Worm (Caenorhabditis elegans): ENCODE results near the gene sri-65.

The sri-65 gene

DNA sequence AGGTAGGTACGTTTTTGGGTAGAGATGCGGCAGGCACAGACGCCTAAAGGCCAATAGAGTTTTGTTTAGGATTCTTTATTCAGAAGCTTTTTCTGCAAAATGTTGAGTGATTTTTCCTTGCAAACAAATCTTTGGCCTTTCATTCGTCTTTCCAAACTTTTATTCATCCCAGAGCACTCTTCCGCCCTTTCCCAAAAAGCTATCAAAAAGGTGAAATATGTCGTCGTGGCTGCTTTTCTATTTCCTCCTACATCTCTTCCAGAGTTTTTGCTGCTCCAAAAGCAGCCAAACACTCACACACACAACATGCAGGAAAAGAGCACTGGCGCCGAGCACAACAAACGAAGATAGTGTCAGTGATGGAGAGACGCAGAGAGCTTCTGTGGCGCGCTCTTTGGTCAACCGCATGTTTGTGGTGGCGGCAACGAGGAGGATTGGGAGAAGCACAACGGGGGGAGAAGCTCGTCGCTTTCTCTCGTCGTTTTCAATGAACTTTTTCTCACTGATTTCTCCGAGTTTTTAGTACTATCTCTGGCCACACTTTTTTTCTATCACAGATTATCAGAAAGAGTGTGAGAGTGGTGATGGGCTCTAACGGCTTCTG lies 37.3 kb downstream of the sri-65 start (continued):
- TF ChIP-seq fkh-4 (tag; optimal IDR thresholded peaks at IDR 0.05; ENCODE audit: borderline replicate concordance) (no peak), zag-1 (tag; optimal IDR thresholded peaks at IDR 0.05) (no peak), nhr-84 (tag; optimal IDR thresholded peaks at IDR 0.05) (no peak), C04F5.9 (tag; optimal IDR thresholded peaks at IDR 0.05) (no peak), snu-23 (GFP tag; optimal IDR thresholded peaks at IDR 0.05) (peak; percentile 48), efl-1 (optimal IDR thresholded peaks at IDR 0.05) (peak; percentile 42 to 43), efl-1 (GFP tag; optimal IDR thresholded peaks at IDR 0.05 in 1 of 2) (peak; percentile 30 to 89), nhr-237 (tag; optimal IDR thresholded peaks at IDR 0.05) (no peak), unc-98 (GFP tag; IDR thresholded peaks at IDR 0.05) (no peak), fos-1 (tag; optimal IDR thresholded peaks at IDR 0.05) (no peak), mep-1 (tag; optimal IDR thresholded peaks at IDR 0.05) (peak; percentile 23), dsc-1 (tag; optimal IDR thresholded peaks at IDR 0.05) (peak; percentile 49), unc-86 (tag; optimal IDR thresholded peaks at IDR 0.05) (peak; percentile 39), ets-5 (GFP tag; IDR thresholded peaks at IDR 0.05) (no peak), tbx-2 (tag; optimal IDR thresholded peaks at IDR 0.05) (peak; percentile 40), nhr-11 (tag; optimal IDR thresholded peaks at IDR 0.05) (no peak), C16A3.4 (tag; optimal IDR thresholded peaks at IDR 0.05) (no peak), skn-1 (tag; optimal IDR thresholded peaks at IDR 0.05) (no peak), nhr-90 (tag; optimal IDR thresholded peaks at IDR 0.05; ENCODE audit: poor library complexity) (no peak), dpl-1 (GFP tag; optimal IDR thresholded peaks at IDR 0.05) (peak in 2 of 3 experiments; percentile 28 to 40), nhr-12 (tag; optimal IDR thresholded peaks at IDR 0.05) (no peak), blmp-1 (tag; optimal IDR thresholded peaks at IDR 0.05) (no peak), sup-37 (GFP tag; optimal IDR thresholded peaks at IDR 0.05) (no peak), egl-27 (tag; optimal IDR thresholded peaks at IDR 0.05) (no peak), aha-1 (tag; optimal IDR thresholded peaks at IDR 0.05) (no peak), efl-3 (GFP tag; optimal IDR thresholded peaks at IDR 0.05) (no peak), grh-1 (GFP tag; IDR thresholded peaks at IDR 0.05) (no peak), mdl-1 (tag; optimal IDR thresholded peaks at IDR 0.05) (peak in 1 of 2 experiments; percentile 39), fkh-10 (GFP tag; optimal IDR thresholded peaks at IDR 0.05) (peak; percentile 6), unc-62 (GFP tag; optimal IDR thresholded peaks at IDR 0.05) (no peak), egl-13 (tag; optimal IDR thresholded peaks at IDR 0.05) (no peak), nhr-76 (tag; optimal IDR thresholded peaks at IDR 0.05) (no peak), sox-4 (tag; optimal IDR thresholded peaks at IDR 0.05) (no peak), lin-13 (GFP tag; optimal IDR thresholded peaks at IDR 0.05) (no peak), mab-9 (GFP tag; IDR thresholded peaks at IDR 0.05) (no peak), ceh-63 (GFP tag; optimal IDR thresholded peaks at IDR 0.05) (no peak), nhr-28 (tag; optimal IDR thresholded peaks at IDR 0.05) (no peak), snpc-4 (tag; optimal IDR thresholded peaks at IDR 0.05) (peak; percentile 28), zip-4 (GFP tag; optimal IDR thresholded peaks at IDR 0.05) (no peak), ceh-82 (tag; optimal IDR thresholded peaks at IDR 0.05) (peak in 2 of 3 experiments; percentile 7 to 72), nhr-47 (tag; optimal IDR thresholded peaks at IDR 0.05) (peak; percentile 67), xbp-1 (tag; optimal IDR thresholded peaks at IDR 0.05) (peak; percentile 11)

ce11 chrV:16350061-16350460 lies 38.1 kb downstream of the sri-65 start:
- TF ChIP-seq hlh-4 (tag; optimal IDR thresholded peaks at IDR 0.05) (peak; percentile 69), jun-1 (tag; optimal IDR thresholded peaks at IDR 0.05) (no peak)

All from whole organism, L1 larva.